Worm (Caenorhabditis elegans) whole organism, L2 larva: ENCODE results near the gene pqn-79.

Experiments used
- C34F6.9 ChIP-seq: fragments of 150-350 bp; optimal IDR thresholded peaks from 2 replicates; lab custom pipeline; 2014; ENCODE audit warnings: missing biosample characterization, missing genetic modification characterization
- F13H6.1 ChIP-seq: sonication (generic microtip); optimal IDR thresholded peaks from 2 replicates; lab custom pipeline; 2016; ENCODE audit warnings: missing genetic modification characterization, missing compliant biosample characterization
- R02D3.7 ChIP-seq: fragments of 150-350 bp; optimal IDR thresholded peaks from 2 replicates; lab custom pipeline; 2014; ENCODE audit warnings: missing biosample characterization, missing genetic modification characterization
- Y55F3AM.14 ChIP-seq: fragments of 200-800 bp; sonication (Bioruptor generic); optimal IDR thresholded peaks from 2 replicates; lab custom pipeline; 2018; ENCODE audit warnings: mild to moderate bottlenecking, missing genetic modification characterization, missing compliant biosample characterization
- ZK546.5 ChIP-seq: sonication (generic microtip); optimal IDR thresholded peaks from 2 replicates; lab custom pipeline; 2017; ENCODE audit warnings: missing biosample characterization, missing genetic modification characterization
- alr-1 ChIP-seq: fragments of 150-350 bp; optimal IDR thresholded peaks from 2 replicates; lab custom pipeline; 2014; ENCODE audit warnings: missing biosample characterization, missing genetic modification characterization
- aly-2 ChIP-seq: fragments of 150-350 bp; optimal IDR thresholded peaks from 2 replicates; lab custom pipeline; 2014; ENCODE audit warnings: missing biosample characterization, missing genetic modification characterization
- ama-1 ChIP-seq: fragments of 150-350 bp; optimal IDR thresholded peaks from 2 replicates; lab custom pipeline; 2018; ENCODE audit warnings: inconsistent platforms
- blmp-1 ChIP-seq: sonication (generic microtip); optimal IDR thresholded peaks from 2 replicates; lab custom pipeline; 2017; ENCODE audit warnings: missing genetic modification characterization, mild to moderate bottlenecking, missing compliant biosample characterization, antibody characterized with exemption, moderate library complexity; ENCODE audit not compliant: insufficient read depth
- ceh-16 ChIP-seq: fragments of 150-350 bp; optimal IDR thresholded peaks from 2 replicates; lab custom pipeline; 2014; ENCODE audit warnings: missing biosample characterization, missing genetic modification characterization
- ceh-82 ChIP-seq: fragments of 150-350 bp; optimal IDR thresholded peaks from 2 replicates; lab custom pipeline; 2014; ENCODE audit warnings: missing biosample characterization, missing genetic modification characterization
- crh-2 ChIP-seq: sonication (generic microtip); optimal IDR thresholded peaks from 2 replicates; lab custom pipeline; 2017; ENCODE audit warnings: missing biosample characterization, missing genetic modification characterization
- egl-27 ChIP-seq: sonication (generic microtip); optimal IDR thresholded peaks from 3 replicates; lab custom pipeline; 2017; ENCODE audit warnings: missing biosample characterization, missing genetic modification reagents, missing genetic modification characterization
- elt-1 ChIP-seq: fragments of 150-350 bp; optimal IDR thresholded peaks from 2 replicates; lab custom pipeline; 2014; ENCODE audit warnings: missing biosample characterization, missing genetic modification characterization
- elt-3 ChIP-seq: sonication (generic microtip); optimal IDR thresholded peaks from 2 replicates; lab custom pipeline; 2017; ENCODE audit warnings: missing biosample characterization, missing genetic modification characterization
- fos-1 ChIP-seq: fragments of 150-350 bp; optimal IDR thresholded peaks from 2 replicates; lab custom pipeline; 2014; ENCODE audit warnings: missing biosample characterization, missing genetic modification characterization
- gmeb-1 ChIP-seq: fragments of 150-350 bp; optimal IDR thresholded peaks from 2 replicates; lab custom pipeline; 2014; ENCODE audit warnings: missing biosample characterization, missing genetic modification characterization
- lin-11 ChIP-seq: fragments of 150-350 bp; sonication (generic microtip); optimal IDR thresholded peaks from 2 replicates; lab custom pipeline; 2014; ENCODE audit warnings: missing biosample characterization, missing genetic modification characterization, inconsistent platforms, mixed read lengths
- lin-13 ChIP-seq: fragments of 150-350 bp; optimal IDR thresholded peaks from 2 replicates; lab custom pipeline; 2014; ENCODE audit warnings: missing biosample characterization, missing genetic modification reagents, missing genetic modification characterization
- lin-39 ChIP-seq: fragments of 150-350 bp; optimal IDR thresholded peaks from 2 replicates; lab custom pipeline; 2014; ENCODE audit warnings: missing biosample characterization, missing genetic modification reagents, missing genetic modification characterization
- lsy-2 ChIP-seq, 2 experiments: fragments of 150-350 bp in 1 of 2; sonication (generic microtip) in 1 of 2; optimal IDR thresholded peaks; 2 replicates each; lab custom pipeline; 2014 to 2017; ENCODE audit warnings: missing biosample characterization in 2 of 2, missing genetic modification characterization in 2 of 2
- mab-5 ChIP-seq: fragments of 150-350 bp; optimal IDR thresholded peaks from 2 replicates; lab custom pipeline; 2014; ENCODE audit warnings: missing biosample characterization, missing genetic modification characterization
- mbf-1 ChIP-seq: sonication (generic microtip); optimal IDR thresholded peaks from 2 replicates; lab custom pipeline; 2017; ENCODE audit warnings: missing biosample characterization, missing genetic modification characterization
- mdl-1 ChIP-seq, 2 experiments: fragments of 150-350 bp in 1 of 2; sonication (generic microtip) in 1 of 2; optimal IDR thresholded peaks; 2 replicates each; lab custom pipeline; 2017; ENCODE audit warnings: missing biosample characterization in 2 of 2, missing genetic modification characterization in 2 of 2
- nhr-10 ChIP-seq: sonication (generic microtip); optimal IDR thresholded peaks from 2 replicates; lab custom pipeline; 2017; ENCODE audit warnings: missing biosample characterization, missing genetic modification characterization
- nhr-11 ChIP-seq: fragments of 150-350 bp; optimal IDR thresholded peaks from 2 replicates; lab custom pipeline; 2014; ENCODE audit warnings: missing biosample characterization, missing genetic modification characterization
- nhr-12 ChIP-seq: fragments of 150-350 bp; optimal IDR thresholded peaks from 2 replicates; lab custom pipeline; 2014; ENCODE audit warnings: missing biosample characterization, missing genetic modification characterization
- nhr-129 ChIP-seq: fragments of 150-350 bp; optimal IDR thresholded peaks from 2 replicates; lab custom pipeline; 2014; ENCODE audit warnings: missing biosample characterization, missing genetic modification characterization
- nhr-21 ChIP-seq: fragments of 150-350 bp; optimal IDR thresholded peaks from 2 replicates; lab custom pipeline; 2014; ENCODE audit warnings: missing biosample characterization, missing genetic modification characterization
- nhr-23 ChIP-seq: fragments of 150-350 bp; optimal IDR thresholded peaks from 2 replicates; lab custom pipeline; 2014; ENCODE audit warnings: missing biosample characterization, missing genetic modification reagents, missing genetic modification characterization
- nhr-237 ChIP-seq: fragments of 150-350 bp; optimal IDR thresholded peaks from 2 replicates; lab custom pipeline; 2014; ENCODE audit warnings: missing biosample characterization, missing genetic modification characterization
- nhr-25 ChIP-seq: fragments of 150-350 bp; sonication (generic microtip); optimal IDR thresholded peaks from 3 replicates; lab custom pipeline; 2014; ENCODE audit warnings: missing biosample characterization, missing genetic modification characterization
- nhr-6 ChIP-seq: fragments of 150-350 bp; optimal IDR thresholded peaks from 2 replicates; lab custom pipeline; 2014; ENCODE audit warnings: missing biosample characterization, missing genetic modification characterization
- nhr-77 ChIP-seq: fragments of 150-350 bp; optimal IDR thresholded peaks from 2 replicates; lab custom pipeline; 2014; ENCODE audit warnings: missing biosample characterization, missing genetic modification characterization
- sem-4 ChIP-seq: fragments of 150-350 bp; optimal IDR thresholded peaks from 2 replicates; lab custom pipeline; 2014; ENCODE audit warnings: missing biosample characterization, missing genetic modification reagents, missing genetic modification characterization
- skn-1 ChIP-seq: sonication (generic microtip); optimal IDR thresholded peaks from 2 replicates; lab custom pipeline; 2017; ENCODE audit warnings: missing biosample characterization, missing genetic modification characterization
- sma-3 ChIP-seq: sonication (generic microtip); optimal IDR thresholded peaks from 2 replicates; lab custom pipeline; 2016; ENCODE audit warnings: missing genetic modification reagents, missing genetic modification characterization, missing compliant biosample characterization
- sma-9 ChIP-seq, 2 experiments: fragments of 150-350 bp in 1 of 2; sonication (generic microtip) in 1 of 2; optimal IDR thresholded peaks; 2 replicates each; lab custom pipeline; 2014 to 2016; ENCODE audit warnings: missing genetic modification characterization in 2 of 2, mild to moderate bottlenecking in 1 of 2, missing biosample characterization in 1 of 2, missing compliant biosample characterization in 1 of 2, missing genetic modification reagents in 1 of 2, moderate library complexity in 1 of 2
- snpc-4 ChIP-seq: fragments of 150-350 bp; optimal IDR thresholded peaks from 2 replicates; lab custom pipeline; 2014; ENCODE audit warnings: missing biosample characterization, missing genetic modification characterization
- unc-39 ChIP-seq: fragments of 150-350 bp; optimal IDR thresholded peaks from 2 replicates; lab custom pipeline; 2014; ENCODE audit warnings: missing biosample characterization, missing genetic modification characterization
- unc-55 ChIP-seq: fragments of 150-350 bp; sonication (generic microtip); optimal IDR thresholded peaks from 3 replicates; lab custom pipeline; 2014; ENCODE audit warnings: missing biosample characterization, missing genetic modification reagents, missing genetic modification characterization
- unc-62 ChIP-seq: fragments of 150-350 bp; optimal IDR thresholded peaks from 2 replicates; lab custom pipeline; 2014; ENCODE audit warnings: missing biosample characterization, missing genetic modification reagents, missing genetic modification characterization
- zag-1 ChIP-seq: fragments of 150-350 bp; optimal IDR thresholded peaks from 2 replicates; lab custom pipeline; 2014; ENCODE audit warnings: missing biosample characterization, missing genetic modification characterization
- ztf-1 ChIP-seq: fragments of 200-800 bp; sonication (Bioruptor generic); conservative IDR thresholded peaks from 2 replicates; pipeline ENCODE4 v1.3.6; 2022; ENCODE audit warnings: missing genetic modification characterization, missing compliant biosample characterization
- ztf-11 ChIP-seq: sonication (generic microtip); optimal IDR thresholded peaks from 2 replicates; lab custom pipeline; 2017; ENCODE audit warnings: missing biosample characterization, missing genetic modification characterization
- ztf-4 ChIP-seq: fragments of 150-350 bp; optimal IDR thresholded peaks from 2 replicates; lab custom pipeline; 2014; ENCODE audit warnings: missing biosample characterization, missing genetic modification characterization

The pqn-79 gene

ce11 chrIV:15570770-15571169 lies 24.6 kb upstream of the pqn-79 start:
- TF ChIP-seq unc-62 (GFP tag; lab: Kevin White, UChicago) (no peak), nhr-77 (tag; lab: Kevin White, UChicago) (peak; percentile 55), zag-1 (tag; lab: Kevin White, UChicago) (peak; percentile 8), ama-1 (peak; percentile 26), lin-11 (tag; lab: Kevin White, UChicago) (peak; percentile 89), nhr-6 (tag; lab: Kevin White, UChicago) (peak; percentile 57), blmp-1 (tag; lab: Kevin White, UChicago) (peak; percentile 41), lin-39 (tag; lab: Kevin White, UChicago) (no peak), mbf-1 (tag; lab: Kevin White, UChicago) (no peak), nhr-129 (peak; percentile 77), ztf-1 (GFP tag; lab: Robert Waterston, UW) (no peak), elt-3 (tag; lab: Kevin White, UChicago) (no peak), elt-1 (tag; lab: Kevin White, UChicago) (no peak), gmeb-1 (peak; percentile 88), ceh-82 (tag; lab: Kevin White, UChicago) (no peak), nhr-12 (tag; lab: Kevin White, UChicago) (no peak), mdl-1 (tag; optimal IDR thresholded peaks at IDR 0.05; lab: Kevin White, UChicago) (peak in 1 of 2 experiments; percentile 72), nhr-21 (tag; lab: Kevin White, UChicago) (peak; percentile 91), crh-2 (tag; lab: Kevin White, UChicago) (peak; percentile 93), ztf-4 (tag; lab: Kevin White, UChicago) (no peak), fos-1 (tag; lab: Kevin White, UChicago) (peak; percentile 76), nhr-10 (tag; lab: Kevin White, UChicago) (no peak), mab-5 (peak; percentile 90), nhr-23 (tag; lab: Kevin White, UChicago) (no peak), F13H6.1 (tag; lab: Kevin White, UChicago) (peak; percentile 94), lin-13 (peak; percentile 57), ceh-16 (tag; lab: Kevin White, UChicago) (peak; percentile 35), nhr-25 (peak; percentile 93), ZK546.5 (tag; lab: Kevin White, UChicago) (peak; percentile 16), Y55F3AM.14 (GFP tag; lab: Kevin White, UChicago) (peak; percentile 45), lsy-2 (tag; optimal IDR thresholded peaks at IDR 0.05; lab: Kevin White, UChicago) (peak; percentile 97 to 98), unc-55 (GFP tag; lab: Kevin White, UChicago) (peak; percentile 80), unc-39 (tag; lab: Kevin White, UChicago) (no peak), C34F6.9 (tag; lab: Kevin White, UChicago) (peak; percentile 88), sma-9 (GFP tag; optimal IDR thresholded peaks at IDR 0.05; lab: Kevin White, UChicago) (peak; percentile 87), sma-9 (tag; optimal IDR thresholded peaks at IDR 0.05; lab: Kevin White, UChicago) (no peak), ztf-11 (peak; percentile 33), nhr-237 (tag; lab: Kevin White, UChicago) (peak; percentile 41), nhr-11 (tag; lab: Kevin White, UChicago) (no peak), alr-1 (tag; lab: Kevin White, UChicago) (no peak), skn-1 (no peak), aly-2 (tag; lab: Kevin White, UChicago) (no peak), sma-3 (peak; percentile 88), snpc-4 (tag; lab: Kevin White, UChicago) (peak; percentile 54), egl-27 (tag; lab: Kevin White, UChicago) (peak; percentile 91), sem-4 (tag; lab: Kevin White, UChicago) (peak; percentile 68), R02D3.7 (tag; lab: Kevin White, UChicago) (peak; percentile 36)
